Fruit fly (Drosophila melanogaster) whole organism, pupa: ENCODE results near the gene CG33927.

ENCODE experiments used
- CG10348 ChIP-seq: fragments of 200-800 bp; sonication (Bioruptor generic); IDR thresholded peaks from 2 replicates; pipeline ENCODE4 v1.3.6; 2022; ENCODE audit warnings: missing biosample characterization, missing genetic modification characterization
- CG12605 ChIP-seq: fragments of 200-800 bp; sonication (Bioruptor generic); IDR thresholded peaks from 2 replicates; pipeline ENCODE4 v1.3.6; 2022; ENCODE audit warnings: missing biosample characterization, missing genetic modification characterization
- CG13204 ChIP-seq: fragments of 200-800 bp; sonication (Bioruptor generic); optimal IDR thresholded peaks from 2 replicates; lab custom pipeline; 2018; ENCODE audit warnings: missing biosample characterization, mild to moderate bottlenecking, missing genetic modification characterization, moderate library complexity
- CG14655 ChIP-seq: fragments of 200-800 bp; sonication (Bioruptor generic); optimal IDR thresholded peaks from 3 replicates; lab custom pipeline; 2017; ENCODE audit warnings: mild to moderate bottlenecking, missing biosample characterization, missing genetic modification reagents, missing genetic modification characterization
- CG15710 ChIP-seq: fragments of 200-800 bp; sonication (Bioruptor generic); optimal IDR thresholded peaks from 2 replicates; lab custom pipeline; 2018; ENCODE audit warnings: missing biosample characterization, mild to moderate bottlenecking, missing genetic modification characterization, moderate library complexity
- CG17806 ChIP-seq: fragments of 200-800 bp; sonication (Bioruptor generic); optimal IDR thresholded peaks from 2 replicates; lab custom pipeline; 2018; ENCODE audit warnings: missing biosample characterization, mild to moderate bottlenecking, missing genetic modification characterization, moderate library complexity
- CG32121 ChIP-seq: fragments of 200-800 bp; sonication (Bioruptor generic); IDR thresholded peaks from 2 replicates; pipeline ENCODE4 v1.3.6; 2022; ENCODE audit warnings: missing biosample characterization, missing genetic modification characterization
- CG34367 ChIP-seq: fragments of 200-800 bp; sonication (Bioruptor generic); optimal IDR thresholded peaks from 2 replicates; lab custom pipeline; 2018; ENCODE audit warnings: missing biosample characterization, mild to moderate bottlenecking, missing genetic modification characterization
- CG4496 ChIP-seq: fragments of 200-800 bp; sonication (Bioruptor generic); IDR thresholded peaks from 3 replicates; pipeline ENCODE4 v1.3.6; 2022; ENCODE audit warnings: missing biosample characterization, missing genetic modification characterization
- CG8159 ChIP-seq: fragments of 200-800 bp; sonication (Bioruptor generic); optimal IDR thresholded peaks from 3 replicates; lab custom pipeline; 2018; ENCODE audit warnings: missing biosample characterization, mild to moderate bottlenecking, missing genetic modification characterization, moderate library complexity
- CG8301 ChIP-seq: fragments of 200-800 bp; sonication (Bioruptor generic); optimal IDR thresholded peaks from 2 replicates; lab custom pipeline; 2018; ENCODE audit warnings: missing biosample characterization, mild to moderate bottlenecking, missing genetic modification characterization
- CG9948 ChIP-seq: fragments of 200-800 bp; sonication (Bioruptor generic); optimal IDR thresholded peaks from 2 replicates; lab custom pipeline; 2018; ENCODE audit warnings: missing biosample characterization, mild to moderate bottlenecking, missing genetic modification characterization, moderate library complexity
- D1 ChIP-seq: fragments of 200-800 bp; sonication (Bioruptor generic); optimal IDR thresholded peaks from 2 replicates; lab custom pipeline; 2018; ENCODE audit warnings: missing biosample characterization, mild to moderate bottlenecking, missing genetic modification characterization, moderate library complexity
- EcR ChIP-seq: fragments of 200-800 bp; sonication (Bioruptor generic); optimal IDR thresholded peaks from 3 replicates; lab custom pipeline; 2019; ENCODE audit warnings: missing biosample characterization, missing genetic modification characterization, mild to moderate bottlenecking, moderate library complexity, missing genetic modification reagents
- Ets98B ChIP-seq: fragments of 200-800 bp; sonication (Bioruptor generic); IDR thresholded peaks from 2 replicates; pipeline ENCODE4 v1.3.6; 2022; ENCODE audit warnings: missing biosample characterization, missing genetic modification characterization
- Pif1A ChIP-seq: fragments of 200-800 bp; sonication (Bioruptor generic); optimal IDR thresholded peaks from 3 replicates; lab custom pipeline; 2016; ENCODE audit warnings: missing biosample characterization, missing genetic modification characterization
- Pif1B ChIP-seq: fragments of 200-800 bp; sonication (Bioruptor generic); optimal IDR thresholded peaks from 3 replicates; lab custom pipeline; 2016; ENCODE audit warnings: missing biosample characterization, missing genetic modification characterization
- Snoo ChIP-seq: fragments of 200-800 bp; sonication (Bioruptor generic); optimal IDR thresholded peaks from 3 replicates; lab custom pipeline; 2017; ENCODE audit warnings: missing biosample characterization, mild to moderate bottlenecking, missing genetic modification characterization, inconsistent platforms
- fd96Ca ChIP-seq: fragments of 200-800 bp; sonication (Bioruptor generic); IDR thresholded peaks from 3 replicates; pipeline ENCODE4 v1.3.6; 2022; ENCODE audit warnings: missing biosample characterization, missing genetic modification characterization
- gl ChIP-seq: fragments of 200-800 bp; sonication (Bioruptor generic); optimal IDR thresholded peaks from 2 replicates; lab custom pipeline; 2018; ENCODE audit warnings: missing biosample characterization, mild to moderate bottlenecking, missing genetic modification characterization
- rn ChIP-seq: fragments of 200-800 bp; sonication (Bioruptor generic); IDR thresholded peaks from 2 replicates; pipeline ENCODE4 v1.3.6; 2022; ENCODE audit warnings: missing biosample characterization, missing genetic modification characterization

The CG33927 gene

DNA sequence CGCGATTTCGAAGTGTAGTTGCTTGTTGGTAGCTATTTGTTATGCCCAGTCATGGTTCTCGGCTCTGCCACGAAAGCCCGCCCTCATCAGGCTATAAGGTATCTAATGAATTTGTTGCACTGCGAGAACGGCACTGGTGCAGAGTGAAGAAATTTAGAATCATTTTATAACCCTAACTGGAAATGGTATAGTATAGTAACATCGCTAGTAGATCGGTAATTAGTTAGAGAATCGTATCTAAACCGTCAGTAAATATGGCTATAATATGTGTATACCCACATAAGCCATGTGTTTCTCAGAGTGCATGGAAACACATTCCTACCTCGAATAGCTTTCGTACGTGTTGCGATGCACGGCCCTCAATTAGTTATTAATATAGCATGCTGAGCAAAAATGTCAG, 3.2 kb downstream of the CG33927 start:
- TF ChIP-seq gl (tag; lab: Kevin White, UChicago): no peak
- peak; percentile 56; the same call in 1 of the 2 replicates for TF ChIP-seq CG12605
- no peak; the same call in 2 of the 3 replicates for TF ChIP-seq fd96Ca (GFP tag; lab: Robert Waterston, UW)
- TF ChIP-seq CG13204: no peak
- no peak for TF ChIP-seq CG10348 (GFP tag; lab: Robert Waterston, UW)
- TF ChIP-seq CG14655 (GFP tag; lab: Kevin White, UChicago): peak; percentile 85
- TF ChIP-seq CG15710 (tag; lab: Kevin White, UChicago): peak; percentile 35
- peak; percentile 63 for TF ChIP-seq CG9948
- peak; percentile 53 for TF ChIP-seq CG17806 (tag; lab: Kevin White, UChicago)
- peak; percentile 39 for TF ChIP-seq CG8159
- peak; percentile 80 for TF ChIP-seq CG8301 (tag; lab: Kevin White, UChicago)
- peak; percentile 17; the same call in 1 of the 2 replicates for TF ChIP-seq Ets98B (GFP tag; lab: Robert Waterston, UW)
- TF ChIP-seq CG34367: peak; percentile 44
- TF ChIP-seq EcR (GFP tag; lab: Kevin White, UChicago): no peak
- TF ChIP-seq Pif1A (GFP tag; lab: Kevin White, UChicago): peak; percentile 56
- TF ChIP-seq Pif1B (GFP tag; lab: Kevin White, UChicago): peak; percentile 55
- TF ChIP-seq Snoo (tag; lab: Kevin White, UChicago): no peak
- TF ChIP-seq rn: no peak
- peak; percentile 58 for TF ChIP-seq CG32121
- peak; percentile 80 for TF ChIP-seq CG4496 (GFP tag; lab: Robert Waterston, UW)
- no peak for TF ChIP-seq D1 (tag; lab: Kevin White, UChicago)

DNA sequence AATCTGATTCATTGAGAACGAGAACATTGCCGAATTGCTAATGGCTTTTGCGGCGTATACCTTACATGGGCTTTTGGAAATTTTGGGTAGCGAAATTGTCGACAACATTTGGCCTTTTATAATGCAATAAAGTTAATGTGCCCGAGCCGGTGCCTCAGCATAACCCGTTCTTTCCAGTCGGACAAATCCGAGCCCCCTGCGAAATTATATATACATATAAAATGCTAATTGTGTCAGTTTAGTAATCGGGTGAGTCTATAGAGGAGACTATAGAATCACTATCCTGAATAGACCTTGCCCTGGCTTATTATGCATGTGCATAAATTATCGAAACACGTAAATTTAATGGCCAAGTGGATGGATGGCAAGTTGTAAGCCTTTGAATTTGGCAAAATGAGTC, 12.0 kb downstream of the CG33927 start:
- TF ChIP-seq CG32121: no peak
- no peak for TF ChIP-seq CG15710 (tag; lab: Kevin White, UChicago)
- TF ChIP-seq rn: no peak
- TF ChIP-seq CG10348 (GFP tag; lab: Robert Waterston, UW): no peak
- TF ChIP-seq CG14655 (GFP tag; lab: Kevin White, UChicago): no peak
- no peak for TF ChIP-seq CG17806 (tag; lab: Kevin White, UChicago)
- no peak for TF ChIP-seq CG9948
- TF ChIP-seq fd96Ca (GFP tag; lab: Robert Waterston, UW): no peak
- TF ChIP-seq gl (tag; lab: Kevin White, UChicago): no peak
- TF ChIP-seq CG12605: no peak
- no peak for TF ChIP-seq D1 (tag; lab: Kevin White, UChicago)
- TF ChIP-seq Ets98B (GFP tag; lab: Robert Waterston, UW): no peak
- TF ChIP-seq CG8159: no peak
- TF ChIP-seq CG8301 (tag; lab: Kevin White, UChicago): no peak
- TF ChIP-seq Pif1A (GFP tag; lab: Kevin White, UChicago): no peak
- no peak for TF ChIP-seq EcR (GFP tag; lab: Kevin White, UChicago)
- no peak for TF ChIP-seq Pif1B (GFP tag; lab: Kevin White, UChicago)

- TF ChIP-seq CG8159 (no peak), EcR (GFP tag; lab: Kevin White, UChicago) (peak; percentile 72), CG17806 (tag; lab: Kevin White, UChicago) (no peak)
- TF ChIP-seq, all 21 proteins: peak for 1
These were observed 13.3 kb downstream of the CG33927 start for dm6 chr3R:4676981-4677665.

DNA sequence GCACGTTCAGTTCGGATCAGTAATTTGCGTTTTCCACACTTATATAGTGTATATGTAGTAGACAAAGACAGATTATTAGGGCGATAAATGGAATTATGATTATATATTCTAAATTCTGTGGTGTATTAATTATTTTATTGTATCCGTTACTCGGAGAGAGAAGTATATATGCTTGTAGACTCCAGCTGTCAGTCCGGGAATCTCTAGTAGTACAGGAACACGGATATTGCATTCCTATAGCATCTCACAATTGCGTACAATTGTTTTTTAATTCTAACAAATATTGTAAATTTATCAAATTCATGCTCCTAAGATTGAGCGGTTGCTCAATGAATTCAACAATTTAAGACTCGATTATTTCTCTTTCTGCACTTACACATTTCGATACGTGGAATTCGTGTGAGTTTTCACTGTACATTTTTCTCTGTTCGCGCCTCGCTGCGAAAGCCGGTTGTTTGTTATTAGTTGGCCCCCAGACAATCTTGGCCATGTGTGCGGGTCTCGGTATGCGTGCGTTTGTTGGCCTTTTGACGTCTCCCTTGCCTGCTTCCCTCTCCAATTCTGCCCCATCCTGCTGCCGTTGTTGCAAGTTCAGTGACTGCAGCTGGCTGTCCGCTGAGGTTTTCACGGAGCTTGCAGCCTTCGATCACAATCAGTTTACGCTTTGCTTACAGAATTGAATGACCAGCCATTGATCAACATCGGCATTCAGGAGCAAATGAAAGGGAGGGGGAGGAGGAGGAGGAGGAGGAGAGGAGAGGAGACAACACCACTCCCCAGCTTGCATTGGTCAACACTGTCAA, 22.8 kb downstream of the CG33927 start:
- TF ChIP-seq Pif1A (GFP tag; lab: Kevin White, UChicago): peak; percentile 33
- peak; percentile 45 for TF ChIP-seq Pif1B (GFP tag; lab: Kevin White, UChicago)
- TF ChIP-seq CG17806 (tag; lab: Kevin White, UChicago): no peak
- peak; percentile 81 for TF ChIP-seq CG14655 (GFP tag; lab: Kevin White, UChicago)
- peak; percentile 66 for TF ChIP-seq CG9948
- no peak for TF ChIP-seq CG13204
- TF ChIP-seq CG4496 (GFP tag; lab: Robert Waterston, UW): no peak; the same call in 2 of the 3 replicates
- no peak for TF ChIP-seq D1 (tag; lab: Kevin White, UChicago)
- peak; percentile 27 for TF ChIP-seq Snoo (tag; lab: Kevin White, UChicago)
- TF ChIP-seq CG34367: peak; percentile 18
- peak; percentile 93 for TF ChIP-seq EcR (GFP tag; lab: Kevin White, UChicago)
- peak; percentile 48 for TF ChIP-seq CG8159
- peak; percentile 69 for TF ChIP-seq CG8301 (tag; lab: Kevin White, UChicago)
- no peak for TF ChIP-seq Ets98B (GFP tag; lab: Robert Waterston, UW)
- no peak for TF ChIP-seq CG10348 (GFP tag; lab: Robert Waterston, UW)
- TF ChIP-seq rn: no peak
- peak; percentile 26 for TF ChIP-seq CG15710 (tag; lab: Kevin White, UChicago)
- TF ChIP-seq, all 21 proteins: peak for 10

dm6 chr3R:4666014-4666652, 24.3 kb downstream of the CG33927 start:
- TF ChIP-seq CG4496 (GFP tag; lab: Robert Waterston, UW) (no peak), EcR (GFP tag; lab: Kevin White, UChicago) (no peak), gl (tag; lab: Kevin White, UChicago) (no peak), CG8301 (tag; lab: Kevin White, UChicago) (no peak), CG12605 (no peak), CG10348 (GFP tag; lab: Robert Waterston, UW) (no peak), CG13204 (no peak), Snoo (tag; lab: Kevin White, UChicago) (no peak)
- TF ChIP-seq, all 21 proteins: peak for 0
